Fruit fly (Drosophila melanogaster) whole organism, adult: Measurements from ENCODE around the gene 14-3-3epsilon.

Experiments
- CG11617 ChIP-seq: fragments of 200-800 bp; sonication (Bioruptor generic); optimal IDR thresholded peaks from 2 replicates; lab custom pipeline; 2017; ENCODE audit warnings: mild to moderate bottlenecking, missing biosample characterization, missing genetic modification reagents, missing genetic modification characterization
- CG14711 ChIP-seq: fragments of 200-800 bp; sonication (Bioruptor generic); optimal IDR thresholded peaks from 2 replicates; lab custom pipeline; 2018; ENCODE audit warnings: missing biosample characterization, mild to moderate bottlenecking, missing genetic modification characterization, moderate library complexity
- CG7101 ChIP-seq: fragments of 200-800 bp; sonication (Bioruptor generic); optimal IDR thresholded peaks from 2 replicates; lab custom pipeline; 2018; ENCODE audit warnings: missing biosample characterization, mild to moderate bottlenecking, missing genetic modification characterization, moderate library complexity
- Hr96 ChIP-seq: fragments of 200-800 bp; sonication (Bioruptor generic); optimal IDR thresholded peaks from 2 replicates; lab custom pipeline; 2016; ENCODE audit warnings: missing biosample characterization, missing genetic modification characterization
- Mnt ChIP-seq: fragments of 200-800 bp; sonication (Bioruptor generic); optimal IDR thresholded peaks from 2 replicates; lab custom pipeline; 2016; ENCODE audit warnings: missing biosample characterization, mild to moderate bottlenecking, missing genetic modification characterization
- bab1 ChIP-seq: fragments of 200-800 bp; sonication (Bioruptor generic); optimal IDR thresholded peaks from 3 replicates; lab custom pipeline; 2019; ENCODE audit warnings: missing biosample characterization, mild to moderate bottlenecking, missing genetic modification characterization, moderate library complexity
- cic ChIP-seq: fragments of 200-800 bp; sonication (Bioruptor generic); optimal IDR thresholded peaks from 2 replicates; lab custom pipeline; 2017; ENCODE audit warnings: missing biosample characterization, mild to moderate bottlenecking, missing genetic modification characterization, moderate library complexity
- kay ChIP-seq: fragments of 200-800 bp; sonication (Bioruptor generic); peaks from one replicate; lab custom pipeline; 2016; ENCODE audit warnings: missing biosample characterization, missing genetic modification characterization, borderline replicate concordance
- pad ChIP-seq: fragments of 200-800 bp; sonication (Bioruptor generic); optimal IDR thresholded peaks from 3 replicates; lab custom pipeline; 2017; ENCODE audit warnings: missing biosample characterization, missing genetic modification characterization, mild to moderate bottlenecking, moderate library complexity, missing genetic modification reagents
- tj ChIP-seq: fragments of 200-800 bp; sonication (Bioruptor generic); optimal IDR thresholded peaks from 3 replicates; lab custom pipeline; 2017; ENCODE audit warnings: missing biosample characterization, mild to moderate bottlenecking, missing genetic modification characterization, moderate library complexity

- TF ChIP-seq pad (no peak), cic (GFP tag; lab: Kevin White, UChicago) (no peak), CG14711 (tag; lab: Kevin White, UChicago) (no peak), Mnt (no peak), bab1 (GFP tag; lab: Kevin White, UChicago) (no peak), CG7101 (tag; lab: Kevin White, UChicago) (no peak), CG11617 (GFP tag; lab: Kevin White, UChicago) (no peak), Hr96 (GFP tag; lab: Kevin White, UChicago) (no peak), kay (GFP tag; lab: Kevin White, UChicago) (no peak), tj (GFP tag; lab: Kevin White, UChicago) (no peak)
Measured at dm6 chr3R:18261602-18262001, 19.3 kb downstream of the 14-3-3epsilon start.
